Worm (Caenorhabditis elegans) whole organism, L4 larva: ENCODE data around the gene T19D2.3.

ENCODE experiments used
- F10B5.3 ChIP-seq: sonication (generic microtip); optimal IDR thresholded peaks from 2 replicates; lab custom pipeline; 2016; ENCODE audit warnings: mild to moderate bottlenecking, missing genetic modification characterization, missing compliant biosample characterization
- F26F4.8 ChIP-seq: fragments of 200-800 bp; sonication (Bioruptor generic); conservative IDR thresholded peaks from 2 replicates; pipeline ENCODE4 v1.3.6; 2022; ENCODE audit warnings: missing genetic modification characterization, missing compliant biosample characterization
- F44E2.7 ChIP-seq: fragments of 200-800 bp; sonication (Bioruptor generic); IDR thresholded peaks from 2 replicates; pipeline ENCODE4 v2.1.2; 2022; ENCODE audit warnings: missing genetic modification characterization, missing compliant biosample characterization
- Y48G9A.11 ChIP-seq: fragments of 200-800 bp; sonication (Bioruptor generic); IDR thresholded peaks from 2 replicates; pipeline ENCODE4 v1.3.6; 2022; ENCODE audit warnings: missing genetic modification reagents, missing genetic modification characterization, missing compliant biosample characterization
- Y75B8A.6 ChIP-seq: fragments of 200-800 bp; sonication (Bioruptor generic); IDR thresholded peaks from 2 replicates; pipeline ENCODE4 v1.3.6; 2022; ENCODE audit warnings: missing genetic modification reagents, missing genetic modification characterization, missing compliant biosample characterization
- ZK337.2 ChIP-seq: fragments of 200-800 bp; sonication (Bioruptor generic); IDR thresholded peaks from 2 replicates; pipeline ENCODE4 v1.3.6; 2022; ENCODE audit warnings: missing genetic modification reagents, missing genetic modification characterization, missing compliant biosample characterization
- aly-2 ChIP-seq: sonication (generic microtip); optimal IDR thresholded peaks from 2 replicates; lab custom pipeline; 2018; ENCODE audit warnings: missing biosample characterization, missing genetic modification characterization
- ceh-20 ChIP-seq: fragments of 200-800 bp; sonication (Bioruptor generic); IDR thresholded peaks from 2 replicates; pipeline ENCODE4 v1.3.6; 2022; ENCODE audit warnings: missing genetic modification reagents, missing genetic modification characterization, missing compliant biosample characterization
- ceh-28 ChIP-seq: fragments of 150-350 bp; optimal IDR thresholded peaks from 2 replicates; lab custom pipeline; 2014; ENCODE audit warnings: missing biosample characterization, missing genetic modification reagents, missing genetic modification characterization
- ceh-44 ChIP-seq: fragments of 200-800 bp; sonication (Bioruptor generic); IDR thresholded peaks from 2 replicates; pipeline ENCODE4 v1.3.6; 2022; ENCODE audit warnings: missing genetic modification reagents, missing genetic modification characterization, missing compliant biosample characterization
- ceh-62 ChIP-seq: sonication (generic microtip); optimal IDR thresholded peaks from 2 replicates; lab custom pipeline; 2017; ENCODE audit warnings: missing biosample characterization, missing genetic modification characterization
- ces-1 ChIP-seq: fragments of 150-350 bp; sonication (generic microtip); optimal IDR thresholded peaks from 4 replicates; lab custom pipeline; 2014; ENCODE audit warnings: missing biosample characterization, missing genetic modification reagents, missing genetic modification characterization
- cey-2 ChIP-seq: sonication (generic microtip); optimal IDR thresholded peaks from 3 replicates; lab custom pipeline; 2017; ENCODE audit warnings: missing genetic modification characterization, mild to moderate bottlenecking, missing compliant biosample characterization, antibody characterized with exemption, borderline replicate concordance; ENCODE audit not compliant: insufficient read depth
- ctbp-1 ChIP-seq: fragments of 200-800 bp; sonication (Bioruptor generic); IDR thresholded peaks from 2 replicates; pipeline ENCODE4 v1.3.6; 2022; ENCODE audit warnings: missing genetic modification reagents, missing genetic modification characterization, missing compliant biosample characterization
- daf-12 ChIP-seq: fragments of 150-350 bp; optimal IDR thresholded peaks from 2 replicates; lab custom pipeline; 2014; ENCODE audit warnings: missing biosample characterization, missing genetic modification reagents, missing genetic modification characterization
- daf-8 ChIP-seq: fragments of 200-800 bp; sonication (Bioruptor generic); IDR thresholded peaks from 2 replicates; pipeline ENCODE4 v1.3.6; 2022; ENCODE audit warnings: missing genetic modification characterization, missing compliant biosample characterization
- dmd-9 ChIP-seq: fragments of 200-800 bp; sonication (Bioruptor generic); IDR thresholded peaks from 2 replicates; pipeline ENCODE4 v1.3.6; 2022; ENCODE audit warnings: missing genetic modification reagents, missing genetic modification characterization, missing compliant biosample characterization
- dpl-1 ChIP-seq: fragments of 150-350 bp; optimal IDR thresholded peaks from 2 replicates; lab custom pipeline; 2014; ENCODE audit warnings: missing biosample characterization, missing genetic modification reagents, missing genetic modification characterization
- egl-43 ChIP-seq: fragments of 200-800 bp; sonication (Bioruptor generic); IDR thresholded peaks from 2 replicates; pipeline ENCODE4 v1.3.6; 2022; ENCODE audit warnings: missing genetic modification reagents, missing genetic modification characterization, missing compliant biosample characterization
- fkh-10 ChIP-seq: fragments of 150-350 bp; optimal IDR thresholded peaks from 2 replicates; lab custom pipeline; 2014; ENCODE audit warnings: missing biosample characterization, missing genetic modification reagents, missing genetic modification characterization
- fos-1 ChIP-seq: fragments of 150-350 bp; optimal IDR thresholded peaks from 2 replicates; lab custom pipeline; 2014; ENCODE audit warnings: missing biosample characterization, missing genetic modification characterization
- hif-1 ChIP-seq, 2 experiments: sonication (generic microtip); optimal IDR thresholded peaks; 2 replicates each; lab custom pipeline; 2016 to 2017; ENCODE audit warnings: missing compliant biosample characterization in 2 of 2, missing genetic modification characterization in 2 of 2, missing genetic modification reagents in 2 of 2, missing genotype in 2 of 2, mild to moderate bottlenecking in 1 of 2
- hlh-11 ChIP-seq: fragments of 200-800 bp; sonication (Bioruptor generic); optimal IDR thresholded peaks from 2 replicates; lab custom pipeline; 2018; ENCODE audit warnings: mild to moderate bottlenecking, missing genetic modification characterization, missing compliant biosample characterization
- hlh-30 ChIP-seq: sonication (generic microtip); optimal IDR thresholded peaks from 2 replicates; lab custom pipeline; 2017; ENCODE audit warnings: antibody characterized with exemption, mild to moderate bottlenecking, missing genetic modification characterization, missing compliant biosample characterization; ENCODE audit not compliant: insufficient read depth
- jun-1 ChIP-seq: fragments of 150-350 bp; optimal IDR thresholded peaks from 2 replicates; lab custom pipeline; 2014; ENCODE audit warnings: missing biosample characterization, missing genetic modification reagents, missing genetic modification characterization
- lim-7 ChIP-seq: fragments of 200-800 bp; sonication (Bioruptor generic); IDR thresholded peaks from 2 replicates; pipeline ENCODE4 v1.3.6; 2022; ENCODE audit warnings: missing genetic modification characterization, missing compliant biosample characterization
- lin-1 ChIP-seq: fragments of 200-800 bp; sonication (Bioruptor generic); IDR thresholded peaks from 2 replicates; pipeline ENCODE4 v1.3.6; 2022; ENCODE audit warnings: missing genetic modification reagents, missing genetic modification characterization, missing compliant biosample characterization
- lin-13 ChIP-seq: fragments of 150-350 bp; optimal IDR thresholded peaks from 2 replicates; lab custom pipeline; 2014; ENCODE audit warnings: missing biosample characterization, missing genetic modification reagents, missing genetic modification characterization
- lin-15B ChIP-seq: fragments of 150-350 bp; sonication (generic microtip); optimal IDR thresholded peaks from 3 replicates; lab custom pipeline; 2014; ENCODE audit warnings: missing biosample characterization, missing genetic modification characterization
- lin-38 ChIP-seq: fragments of 200-800 bp; sonication (Bioruptor generic); IDR thresholded peaks from 2 replicates; pipeline ENCODE4 v1.3.6; 2022; ENCODE audit warnings: missing genetic modification reagents, missing genetic modification characterization, missing compliant biosample characterization
- lin-39 ChIP-seq: fragments of 150-350 bp; optimal IDR thresholded peaks from 2 replicates; lab custom pipeline; 2014; ENCODE audit warnings: missing biosample characterization, missing genetic modification reagents, missing genetic modification characterization
- lsy-2 ChIP-seq, 2 experiments: fragments of 150-350 bp in 1 of 2; sonication (generic microtip) in 1 of 2; optimal IDR thresholded peaks; 2 replicates each; lab custom pipeline; 2014 to 2017; ENCODE audit warnings: missing biosample characterization in 2 of 2, missing genetic modification characterization in 2 of 2
- madf-5 ChIP-seq, 2 experiments: fragments of 200-800 bp; sonication (Bioruptor generic); IDR thresholded peaks; 2 replicates each; pipeline ENCODE4 v1.3.6; 2022; ENCODE audit warnings: missing compliant biosample characterization in 2 of 2, missing genetic modification characterization in 2 of 2
- mdl-1 ChIP-seq, 2 experiments: fragments of 150-350 bp in 1 of 2; sonication (generic microtip) in 1 of 2; optimal IDR thresholded peaks; 2 replicates each; lab custom pipeline; 2014 to 2017; ENCODE audit warnings: missing biosample characterization in 2 of 2, missing genetic modification characterization in 2 of 2
- mep-1 ChIP-seq: fragments of 150-350 bp; sonication (generic microtip); optimal IDR thresholded peaks from 3 replicates; lab custom pipeline; 2014; ENCODE audit warnings: missing biosample characterization, missing genetic modification characterization
- mes-2 ChIP-seq: sonication (generic microtip); optimal IDR thresholded peaks from 2 replicates; lab custom pipeline; 2016; ENCODE audit warnings: missing genotype, mild to moderate bottlenecking, missing genetic modification characterization, missing compliant biosample characterization; ENCODE audit not compliant: poor library complexity, severe bottlenecking
- nhr-10 ChIP-seq: fragments of 150-350 bp; optimal IDR thresholded peaks from 2 replicates; lab custom pipeline; 2014; ENCODE audit warnings: missing biosample characterization, missing genetic modification characterization
- nhr-102 ChIP-seq: sonication (generic microtip); optimal IDR thresholded peaks from 2 replicates; lab custom pipeline; 2016; ENCODE audit warnings: mild to moderate bottlenecking, missing genetic modification characterization, moderate library complexity, missing compliant biosample characterization
- nhr-11 ChIP-seq: fragments of 150-350 bp; optimal IDR thresholded peaks from 2 replicates; lab custom pipeline; 2014; ENCODE audit warnings: missing biosample characterization, missing genetic modification characterization
- nhr-77 ChIP-seq: fragments of 150-350 bp; optimal IDR thresholded peaks from 2 replicates; lab custom pipeline; 2014; ENCODE audit warnings: missing biosample characterization, missing genetic modification characterization
- php-3 ChIP-seq: fragments of 200-800 bp; sonication (Bioruptor generic); IDR thresholded peaks from 2 replicates; pipeline ENCODE4 v1.3.6; 2022; ENCODE audit warnings: missing genetic modification reagents, missing genetic modification characterization, missing compliant biosample characterization
- pqm-1 ChIP-seq: sonication (generic microtip); optimal IDR thresholded peaks from 2 replicates; lab custom pipeline; 2017; ENCODE audit warnings: missing biosample characterization, missing genetic modification characterization
- saeg-2 ChIP-seq: fragments of 200-800 bp; sonication (Bioruptor generic); IDR thresholded peaks from 2 replicates; pipeline ENCODE4 v1.3.6; 2022; ENCODE audit warnings: missing genetic modification reagents, missing genetic modification characterization, missing compliant biosample characterization
- spr-1 ChIP-seq: sonication (generic microtip); optimal IDR thresholded peaks from 2 replicates; lab custom pipeline; 2016; ENCODE audit warnings: mild to moderate bottlenecking, missing genetic modification characterization, missing compliant biosample characterization
- spr-3 ChIP-seq: fragments of 200-800 bp; sonication (Bioruptor generic); optimal IDR thresholded peaks from 2 replicates; lab custom pipeline; 2018; ENCODE audit warnings: mild to moderate bottlenecking, missing genetic modification characterization, missing compliant biosample characterization
- tag-97 ChIP-seq: fragments of 200-800 bp; sonication (Bioruptor generic); IDR thresholded peaks from 2 replicates; pipeline ENCODE4 v1.3.6; 2022; ENCODE audit warnings: missing genetic modification characterization, missing compliant biosample characterization
- unc-130 ChIP-seq: sonication (generic microtip); optimal IDR thresholded peaks from 2 replicates; lab custom pipeline; 2016; ENCODE audit warnings: missing genetic modification reagents, missing genetic modification characterization, missing compliant biosample characterization
- unc-39 ChIP-seq: sonication (generic microtip); optimal IDR thresholded peaks from 2 replicates; lab custom pipeline; 2017; ENCODE audit warnings: missing biosample characterization, missing genetic modification characterization
- zip-11 ChIP-seq: fragments of 200-800 bp; sonication (Bioruptor generic); IDR thresholded peaks from 2 replicates; pipeline ENCODE4 v1.3.6; 2022; ENCODE audit warnings: missing genetic modification characterization, missing compliant biosample characterization
- zip-2 ChIP-seq: fragments of 150-350 bp; optimal IDR thresholded peaks from 2 replicates; lab custom pipeline; 2014; ENCODE audit warnings: missing biosample characterization, missing genetic modification characterization
- ztf-11 ChIP-seq: fragments of 150-350 bp; optimal IDR thresholded peaks from 2 replicates; lab custom pipeline; 2014; ENCODE audit warnings: missing biosample characterization, missing genetic modification characterization
- ztf-7 ChIP-seq: fragments of 150-350 bp; optimal IDR thresholded peaks from 2 replicates; lab custom pipeline; 2014; ENCODE audit warnings: missing biosample characterization, missing genetic modification characterization

The T19D2.3 gene

DNA sequence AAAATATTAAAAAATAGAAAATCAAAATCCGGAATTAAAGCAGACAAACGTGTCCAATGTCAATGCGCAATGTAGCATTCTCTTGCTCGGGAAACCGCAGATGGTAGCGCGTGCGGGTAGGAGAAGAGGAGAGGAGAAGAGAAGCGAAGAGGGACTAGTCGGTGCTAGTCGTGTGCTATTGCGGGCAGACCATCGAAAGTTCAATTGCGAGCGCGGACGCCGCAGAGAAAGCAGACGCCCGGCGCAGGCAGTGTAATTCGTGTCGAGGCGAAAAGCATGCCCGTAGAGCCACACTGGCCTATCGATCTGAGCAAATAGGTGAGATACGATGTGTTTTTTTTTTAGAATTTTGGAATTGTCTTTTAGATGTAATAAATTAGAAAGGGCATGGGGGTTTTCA lies 6.6 kb downstream of the T19D2.3 start:
- TF ChIP-seq lin-13: no peak
- no peak for TF ChIP-seq jun-1
- TF ChIP-seq hlh-11 (tag; lab: Kevin White, UChicago): peak; percentile 67
- no peak for TF ChIP-seq nhr-77
- TF ChIP-seq daf-12 (tag; lab: Kevin White, UChicago): no peak
- TF ChIP-seq nhr-11 (tag; lab: Kevin White, UChicago): peak; percentile 61
- TF ChIP-seq ceh-20 (GFP tag; lab: Robert Waterston, UW): no peak
- peak; percentile 2 to 26 for TF ChIP-seq lsy-2 (tag; optimal IDR thresholded peaks at IDR 0.05; lab: Kevin White, UChicago)
- no peak for TF ChIP-seq zip-2 (tag; lab: Kevin White, UChicago)
- TF ChIP-seq F10B5.3 (tag; lab: Kevin White, UChicago): no peak
- no peak for TF ChIP-seq cey-2 (tag; lab: Kevin White, UChicago)
- TF ChIP-seq ztf-11: no peak
- TF ChIP-seq lin-1 (GFP tag; lab: Robert Waterston, UW): no peak
- TF ChIP-seq lim-7 (GFP tag; lab: Robert Waterston, UW): no peak
- TF ChIP-seq lin-38 (GFP tag; lab: Robert Waterston, UW): no peak
- no peak for TF ChIP-seq spr-1 (tag; lab: Kevin White, UChicago)
- 0 out of 2 replicates have a peak, but pooled peaks have one; percentile 46 for TF ChIP-seq ctbp-1 (GFP tag; lab: Robert Waterston, UW)
- TF ChIP-seq spr-3 (GFP tag; lab: Kevin White, UChicago): no peak
- no peak for TF ChIP-seq Y48G9A.11 (GFP tag; lab: Robert Waterston, UW)
- no peak for TF ChIP-seq lin-15B (tag; lab: Kevin White, UChicago)
- TF ChIP-seq unc-39 (tag; lab: Kevin White, UChicago): no peak
- no peak for TF ChIP-seq zip-11 (GFP tag; lab: Robert Waterston, UW)
- no peak for TF ChIP-seq dpl-1 (GFP tag; lab: Kevin White, UChicago)
- TF ChIP-seq F44E2.7: no peak
- TF ChIP-seq Y75B8A.6 (GFP tag; lab: Robert Waterston, UW): no peak
- peak; percentile 65 to 79 for TF ChIP-seq mdl-1 (tag; optimal IDR thresholded peaks at IDR 0.05; lab: Kevin White, UChicago)
- no peak for TF ChIP-seq fos-1 (tag; lab: Kevin White, UChicago)
- TF ChIP-seq unc-130: no peak
- TF ChIP-seq mep-1: peak; percentile 60
- TF ChIP-seq ZK337.2 (GFP tag; lab: Robert Waterston, UW): no peak
- TF ChIP-seq hif-1 (tag; optimal IDR thresholded peaks at IDR 0.05; lab: Kevin White, UChicago): peak in 1 of 2 experiments; percentile 50
- TF ChIP-seq lin-39 (tag; lab: Kevin White, UChicago): no peak
- no peak for TF ChIP-seq ceh-28 (tag; lab: Kevin White, UChicago)
- no peak for TF ChIP-seq ztf-7 (tag; lab: Kevin White, UChicago)
- TF ChIP-seq F26F4.8 (GFP tag; lab: Robert Waterston, UW): no peak
- TF ChIP-seq php-3: 0 out of 2 replicates have a peak, but pooled peaks have one; percentile 48
- TF ChIP-seq dmd-9 (GFP tag; lab: Robert Waterston, UW): no peak
- no peak; the same call in 1 of the 2 replicates for TF ChIP-seq egl-43 (GFP tag; lab: Robert Waterston, UW)
- peak; percentile 64 for TF ChIP-seq hlh-30 (tag; lab: Kevin White, UChicago)
- TF ChIP-seq madf-5 (GFP tag; IDR thresholded peaks at IDR 0.05; lab: Robert Waterston, UW): no peak
- TF ChIP-seq tag-97 (GFP tag; lab: Robert Waterston, UW): no peak
- no peak for TF ChIP-seq pqm-1 (tag; lab: Kevin White, UChicago)
- TF ChIP-seq fkh-10: no peak
- TF ChIP-seq ceh-44 (GFP tag; lab: Robert Waterston, UW): no peak
- TF ChIP-seq nhr-102: peak; percentile 3
- TF ChIP-seq mes-2 (tag; lab: Kevin White, UChicago): peak; percentile 59
- TF ChIP-seq nhr-10: no peak
- TF ChIP-seq ces-1 (GFP tag; lab: Kevin White, UChicago): no peak
- TF ChIP-seq saeg-2 (GFP tag; lab: Robert Waterston, UW): no peak
- TF ChIP-seq daf-8 (GFP tag; lab: Robert Waterston, UW): no peak
- TF ChIP-seq ceh-62: no peak
- TF ChIP-seq aly-2: no peak
